Fruit fly (Drosophila melanogaster) whole organism, embryonic: Measurements from ENCODE around the gene Spt6.

ENCODE experiments used
- Asciz ChIP-seq: fragments of 200-800 bp; sonication (Bioruptor generic); optimal IDR thresholded peaks from 2 replicates; lab custom pipeline; 2017; ENCODE audit warnings: missing biosample characterization, mild to moderate bottlenecking, missing genetic modification characterization, missing genetic modification reagents
- CG12071 ChIP-seq: fragments of 200-800 bp; sonication (Bioruptor generic); optimal IDR thresholded peaks from 3 replicates; lab custom pipeline; 2018; ENCODE audit warnings: missing biosample characterization, mild to moderate bottlenecking, missing genetic modification characterization
- CG12391 ChIP-seq: fragments of 200-800 bp; sonication (Bioruptor generic); optimal IDR thresholded peaks from 3 replicates; lab custom pipeline; 2018; ENCODE audit warnings: missing biosample characterization, mild to moderate bottlenecking, missing genetic modification characterization, moderate library complexity
- CG13894 ChIP-seq: fragments of 200-800 bp; sonication (Bioruptor generic); optimal IDR thresholded peaks from 3 replicates; lab custom pipeline; 2018; ENCODE audit warnings: missing biosample characterization, mild to moderate bottlenecking, missing genetic modification characterization, moderate library complexity
- CG14710 ChIP-seq: fragments of 200-800 bp; sonication (Bioruptor generic); optimal IDR thresholded peaks from 3 replicates; lab custom pipeline; 2019; ENCODE audit warnings: missing biosample characterization, mild to moderate bottlenecking, missing genetic modification characterization, moderate library complexity
- CG15479 ChIP-seq: fragments of 200-800 bp; sonication (Bioruptor generic); optimal IDR thresholded peaks from 3 replicates; lab custom pipeline; 2019; ENCODE audit warnings: missing biosample characterization, mild to moderate bottlenecking, missing genetic modification characterization, moderate library complexity
- CG16779 ChIP-seq: fragments of 200-800 bp; sonication (Bioruptor generic); IDR thresholded peaks from 2 replicates; pipeline ENCODE4 v1.3.6; 2022; ENCODE audit warnings: missing biosample characterization, missing genetic modification characterization
- CG1792 ChIP-seq: fragments of 200-800 bp; sonication (Bioruptor generic); optimal IDR thresholded peaks from 2 replicates; lab custom pipeline; 2016; ENCODE audit warnings: missing biosample characterization, missing genetic modification characterization
- CG2202 ChIP-seq: fragments of 200-800 bp; sonication (Bioruptor generic); optimal IDR thresholded peaks from 2 replicates; lab custom pipeline; 2018; ENCODE audit warnings: missing biosample characterization, mild to moderate bottlenecking, missing genetic modification characterization
- CG31388 ChIP-seq: fragments of 200-800 bp; sonication (Bioruptor generic); optimal IDR thresholded peaks from 2 replicates; lab custom pipeline; 2016; ENCODE audit warnings: missing biosample characterization, missing genetic modification characterization
- CG34376 ChIP-seq: fragments of 200-800 bp; sonication (Bioruptor generic); optimal IDR thresholded peaks from 2 replicates; lab custom pipeline; 2018; ENCODE audit warnings: missing biosample characterization, mild to moderate bottlenecking, missing genetic modification characterization
- CG6765 ChIP-seq: fragments of 200-800 bp; sonication (Bioruptor generic); optimal IDR thresholded peaks from 3 replicates; lab custom pipeline; 2017; ENCODE audit warnings: missing biosample characterization, mild to moderate bottlenecking, missing genetic modification characterization
- CG6854 ChIP-seq: fragments of 200-800 bp; sonication (Bioruptor generic); optimal IDR thresholded peaks from 3 replicates; lab custom pipeline; 2017; ENCODE audit warnings: missing biosample characterization, mild to moderate bottlenecking, missing genetic modification characterization
- CG7987 ChIP-seq: fragments of 200-800 bp; sonication (Bioruptor generic); optimal IDR thresholded peaks from 2 replicates; lab custom pipeline; 2018; ENCODE audit warnings: missing biosample characterization, mild to moderate bottlenecking, missing genetic modification characterization, moderate library complexity
- CG8359 ChIP-seq: fragments of 200-800 bp; sonication (Bioruptor generic); optimal IDR thresholded peaks from 2 replicates; lab custom pipeline; 2017; ENCODE audit warnings: missing biosample characterization, mild to moderate bottlenecking, missing genetic modification characterization, borderline replicate concordance
- CG9932 ChIP-seq: fragments of 200-800 bp; sonication (Bioruptor generic); IDR thresholded peaks from 2 replicates; pipeline ENCODE4 v1.3.6; 2022; ENCODE audit warnings: missing biosample characterization, missing genetic modification characterization
- Dbx ChIP-seq: fragments of 200-800 bp; sonication (Bioruptor generic); IDR thresholded peaks from 3 replicates; pipeline ENCODE4 v1.3.6; 2022; ENCODE audit warnings: missing biosample characterization, missing genetic modification characterization
- Dek ChIP-seq: fragments of 200-800 bp; sonication (Bioruptor generic); optimal IDR thresholded peaks from 3 replicates; lab custom pipeline; 2019; ENCODE audit warnings: missing biosample characterization, mild to moderate bottlenecking, missing genetic modification characterization, moderate library complexity
- Dp ChIP-seq: fragments of 200-800 bp; sonication (Bioruptor generic); optimal IDR thresholded peaks from 2 replicates; lab custom pipeline; 2018; ENCODE audit warnings: missing biosample characterization, mild to moderate bottlenecking, missing genetic modification characterization, moderate library complexity
- Dref ChIP-seq: fragments of 200-800 bp; sonication (Bioruptor generic); IDR thresholded peaks from 2 replicates; pipeline ENCODE4 v1.3.6; 2022; ENCODE audit warnings: missing biosample characterization, missing genetic modification characterization
- Fer1 ChIP-seq: fragments of 200-800 bp; sonication (Bioruptor generic); optimal IDR thresholded peaks from 2 replicates; lab custom pipeline; 2017; ENCODE audit warnings: missing biosample characterization, mild to moderate bottlenecking, missing genetic modification characterization
- HmgD ChIP-seq: fragments of 200-800 bp; sonication (Bioruptor generic); optimal IDR thresholded peaks from 3 replicates; lab custom pipeline; 2016; ENCODE audit warnings: missing biosample characterization, missing genetic modification characterization
- MESR4 ChIP-seq: fragments of 200-800 bp; sonication (Bioruptor generic); optimal IDR thresholded peaks from 2 replicates; lab custom pipeline; 2018; ENCODE audit warnings: missing biosample characterization, mild to moderate bottlenecking, missing genetic modification characterization, moderate library complexity
- Max ChIP-seq: fragments of 200-800 bp; sonication (Bioruptor generic); optimal IDR thresholded peaks from 2 replicates; lab custom pipeline; 2016; ENCODE audit warnings: missing biosample characterization, mild to moderate bottlenecking, missing genetic modification characterization
- Sox102F ChIP-seq: fragments of 200-800 bp; sonication (Bioruptor generic); optimal IDR thresholded peaks from 2 replicates; lab custom pipeline; 2018; ENCODE audit warnings: missing biosample characterization, mild to moderate bottlenecking, missing genetic modification characterization, moderate library complexity
- Sry-δ ChIP-seq: fragments of 200-800 bp; sonication (Bioruptor generic); optimal IDR thresholded peaks from 2 replicates; lab custom pipeline; 2016; ENCODE audit warnings: missing biosample characterization, missing genetic modification characterization
- TFAM ChIP-seq: fragments of 200-800 bp; sonication (Bioruptor generic); optimal IDR thresholded peaks from 2 replicates; lab custom pipeline; 2017; ENCODE audit warnings: missing biosample characterization, missing genetic modification characterization, inconsistent platforms
- bbx ChIP-seq: fragments of 200-800 bp; sonication (Bioruptor generic); IDR thresholded peaks from 2 replicates; pipeline ENCODE4 v1.3.6; 2022; ENCODE audit warnings: missing biosample characterization, missing genetic modification characterization; ENCODE audit not compliant: partially characterized antibody
- chn ChIP-seq: fragments of 200-800 bp; sonication (Bioruptor generic); optimal IDR thresholded peaks from 2 replicates; lab custom pipeline; 2016; ENCODE audit warnings: missing biosample characterization, missing genetic modification characterization
- ftz-f1 ChIP-seq: fragments of 200-800 bp; sonication (Bioruptor generic); optimal IDR thresholded peaks from 2 replicates; lab custom pipeline; 2016; ENCODE audit warnings: missing biosample characterization, missing genetic modification characterization
- hb ChIP-seq: fragments of 200-800 bp; sonication (Bioruptor generic); IDR thresholded peaks from 3 replicates; pipeline ENCODE4 v1.3.6; 2022; ENCODE audit warnings: missing biosample characterization, missing genetic modification characterization; ENCODE audit not compliant: partially characterized antibody
- hbn ChIP-seq: fragments of 200-800 bp; sonication (Bioruptor generic); IDR thresholded peaks from 2 replicates; pipeline ENCODE4 v1.3.6; 2022; ENCODE audit warnings: missing biosample characterization, missing genetic modification characterization; ENCODE audit not compliant: partially characterized antibody
- ind ChIP-seq: fragments of 200-800 bp; sonication (Bioruptor generic); optimal IDR thresholded peaks from 3 replicates; lab custom pipeline; 2016; ENCODE audit warnings: missing biosample characterization, missing genetic modification characterization
- jigr1 ChIP-seq: fragments of 200-800 bp; sonication (Bioruptor generic); IDR thresholded peaks from 3 replicates; pipeline ENCODE4 v1.3.6; 2022; ENCODE audit warnings: missing biosample characterization, missing genetic modification characterization
- jumu ChIP-seq: fragments of 200-800 bp; sonication (Bioruptor generic); optimal IDR thresholded peaks from 3 replicates; lab custom pipeline; 2016; ENCODE audit warnings: missing biosample characterization, missing genetic modification characterization
- klu ChIP-seq: fragments of 200-800 bp; sonication (Bioruptor generic); IDR thresholded peaks from 2 replicates; pipeline ENCODE4 v1.3.6; 2022; ENCODE audit warnings: missing biosample characterization, missing genetic modification characterization
- lab ChIP-seq: fragments of 200-800 bp; sonication (Bioruptor generic); optimal IDR thresholded peaks from 3 replicates; lab custom pipeline; 2017; ENCODE audit warnings: missing biosample characterization, missing genetic modification characterization, mild to moderate bottlenecking, moderate library complexity, missing genetic modification reagents
- luna ChIP-seq: fragments of 200-800 bp; sonication (Bioruptor generic); optimal IDR thresholded peaks from 2 replicates; lab custom pipeline; 2016; ENCODE audit warnings: missing biosample characterization, missing genetic modification characterization
- org-1 ChIP-seq: fragments of 200-800 bp; sonication (Bioruptor generic); optimal IDR thresholded peaks from 2 replicates; lab custom pipeline; 2017; ENCODE audit warnings: missing biosample characterization, missing genetic modification characterization
- slou ChIP-seq: fragments of 200-800 bp; sonication (Bioruptor generic); optimal IDR thresholded peaks from 3 replicates; lab custom pipeline; 2016; ENCODE audit warnings: missing biosample characterization, missing genetic modification characterization
- so ChIP-seq: fragments of 200-800 bp; sonication (Bioruptor generic); IDR thresholded peaks from 3 replicates; pipeline ENCODE4 v1.3.6; 2022; ENCODE audit warnings: missing biosample characterization, missing genetic modification characterization
- tgo ChIP-seq: fragments of 200-800 bp; sonication (Bioruptor generic); IDR thresholded peaks from 3 replicates; pipeline ENCODE4 v1.3.6; 2022; ENCODE audit warnings: missing biosample characterization, missing genetic modification characterization
- tio ChIP-seq: fragments of 200-800 bp; sonication (Bioruptor generic); optimal IDR thresholded peaks from 2 replicates; lab custom pipeline; 2017; ENCODE audit warnings: missing biosample characterization, missing genetic modification characterization, inconsistent platforms
- trem ChIP-seq: fragments of 200-800 bp; optimal IDR thresholded peaks from 3 replicates; lab custom pipeline; 2019; ENCODE audit warnings: missing biosample characterization, mild to moderate bottlenecking, missing genetic modification characterization, moderate library complexity
- wor ChIP-seq: fragments of 200-800 bp; sonication (Bioruptor generic); IDR thresholded peaks from 2 replicates; pipeline ENCODE4 v1.3.6; 2022; ENCODE audit warnings: missing biosample characterization, missing genetic modification characterization
- z ChIP-seq: fragments of 200-800 bp; sonication (Bioruptor generic); IDR thresholded peaks from 3 replicates; pipeline ENCODE4 v1.3.6; 2022; ENCODE audit warnings: missing biosample characterization, missing genetic modification characterization
- zfh2 ChIP-seq: fragments of 200-800 bp; sonication (Bioruptor generic); optimal IDR thresholded peaks from 2 replicates; lab custom pipeline; 2016; ENCODE audit warnings: missing biosample characterization, missing genetic modification characterization

Spt6 gene

DNA sequence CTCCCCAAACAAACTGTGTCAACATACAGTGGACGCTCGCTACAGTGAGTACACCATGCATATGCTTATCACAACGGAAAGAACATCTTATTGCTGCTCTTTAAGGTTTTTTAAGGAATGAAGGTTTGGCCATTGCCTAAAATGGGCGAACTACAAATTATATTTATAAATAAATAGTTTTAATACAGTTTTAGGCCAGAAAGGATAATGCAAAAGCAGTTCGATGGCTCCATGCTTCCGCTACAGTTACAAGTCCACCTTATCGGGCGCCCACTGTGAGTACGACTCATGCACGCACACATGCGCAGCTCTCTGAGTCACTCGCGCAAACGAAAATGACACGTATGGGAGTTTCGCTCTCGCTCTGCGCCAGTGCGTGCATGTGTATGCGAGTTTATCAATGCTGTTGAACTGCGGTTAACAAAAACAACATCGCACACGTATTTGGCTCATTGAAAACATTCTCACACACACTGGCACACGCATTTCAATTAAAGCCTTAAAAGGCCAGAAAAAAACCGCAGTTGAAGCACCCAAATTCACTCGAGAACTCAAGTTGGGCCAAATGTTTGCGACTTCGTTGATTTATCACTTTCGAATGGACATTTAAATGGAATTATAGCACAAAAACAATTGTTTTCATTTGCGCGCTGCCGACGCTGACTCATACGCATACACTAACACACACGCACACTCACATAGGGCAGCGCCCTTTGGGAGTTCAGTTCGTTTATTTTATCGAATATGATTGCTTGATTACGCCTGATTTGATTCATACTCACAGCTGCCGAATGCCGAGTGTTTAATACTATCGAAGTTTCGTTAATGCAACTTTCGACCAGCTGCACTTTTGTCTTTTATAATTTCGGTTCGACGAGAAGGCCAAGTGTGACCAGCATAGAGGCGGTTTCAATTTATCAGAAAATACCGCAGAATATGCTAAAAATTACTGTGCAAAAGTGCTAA, 43.1 kb upstream of the Spt6 start, which contains the start of gene sqh (continued):
- TF ChIP-seq CG6765 (GFP tag; lab: Kevin White, UChicago) (peak; percentile 75), Max (GFP tag; lab: Kevin White, UChicago) (peak; percentile 71), wor (GFP tag; lab: Robert Waterston, UW) (peak; percentile 81), CG7987 (GFP tag; lab: Kevin White, UChicago) (peak; percentile 66), CG14710 (tag; lab: Kevin White, UChicago) (peak; percentile 71), bbx (GFP tag; lab: Robert Waterston, UW) (no peak), CG12391 (tag; lab: Kevin White, UChicago) (peak; percentile 90), jumu (GFP tag; lab: Kevin White, UChicago) (no peak), CG8359 (GFP tag; lab: Kevin White, UChicago) (peak; percentile 79), slou (GFP tag; lab: Kevin White, UChicago) (peak; percentile 72), CG6854 (GFP tag; lab: Kevin White, UChicago) (peak; percentile 76), Sox102F (GFP tag; lab: Kevin White, UChicago) (peak; percentile 86), klu (GFP tag; lab: Robert Waterston, UW) (peak; percentile 82), CG13894 (peak; percentile 83), so (GFP tag; lab: Robert Waterston, UW) (peak; percentile 87; the same call in 1 of the 3 replicates), TFAM (GFP tag; lab: Kevin White, UChicago) (no peak), CG12071 (peak; percentile 62), CG31388 (peak; percentile 72)

DNA sequence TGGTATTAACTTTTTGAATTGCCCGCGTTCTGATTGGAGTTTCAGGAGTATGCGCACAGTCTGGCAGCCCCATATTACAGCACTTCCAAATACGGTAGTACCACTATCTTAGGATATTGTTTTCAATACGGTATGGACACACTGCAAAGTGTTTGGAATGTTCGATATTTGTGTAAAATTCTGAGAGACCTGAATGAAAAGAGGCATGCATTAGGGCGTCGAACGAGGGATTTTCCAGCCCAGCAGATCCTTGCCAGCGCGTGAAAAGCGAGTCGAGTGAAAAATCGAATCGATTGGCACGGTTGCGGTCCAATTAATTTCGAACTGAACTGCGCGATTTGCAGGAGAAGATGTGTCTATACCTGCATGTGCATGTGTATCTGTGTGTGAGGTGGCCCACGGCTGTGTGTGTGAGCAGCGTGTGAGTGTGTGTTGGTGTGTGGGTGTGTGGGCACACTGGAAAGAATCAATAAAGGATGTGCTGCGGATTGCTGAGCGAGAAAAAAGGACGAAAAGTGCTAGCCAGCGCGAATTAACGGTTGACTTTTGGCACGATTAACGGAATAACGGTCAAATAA, 42.0 kb upstream of the Spt6 start, which contains the start of gene dtn:
TSS of gene dtn (plus strand) at position 176 of the 578 bp plus-strand sequence.
- peak; percentile 3 for TF ChIP-seq CG34376
- TF ChIP-seq Dbx = no peak
- TF ChIP-seq tio = no peak
- TF ChIP-seq CG7987 (GFP tag; lab: Kevin White, UChicago) = no peak
- TF ChIP-seq MESR4 = peak; percentile 95
- TF ChIP-seq CG9932 (GFP tag; lab: Robert Waterston, UW) = no peak
- TF ChIP-seq hbn (GFP tag; lab: Robert Waterston, UW) = peak; percentile 38; the same call in 1 of the 2 replicates
- no peak for TF ChIP-seq CG15479
- TF ChIP-seq org-1 = no peak
- peak; percentile 28 for TF ChIP-seq Sry-δ
- no peak for TF ChIP-seq z
- no peak for TF ChIP-seq CG16779
- TF ChIP-seq luna = no peak
- TF ChIP-seq Fer1 (GFP tag; lab: Kevin White, UChicago) = peak; percentile 33
- no peak for TF ChIP-seq zfh2 (GFP tag; lab: Kevin White, UChicago)
- no peak for TF ChIP-seq CG1792
- no peak for TF ChIP-seq ftz-f1 (GFP tag; lab: Kevin White, UChicago)
- no peak for TF ChIP-seq ind (GFP tag; lab: Kevin White, UChicago)
- TF ChIP-seq hb (GFP tag; lab: Robert Waterston, UW) = no peak
- no peak for TF ChIP-seq Asciz (GFP tag; lab: Kevin White, UChicago)
- no peak for TF ChIP-seq jigr1 (GFP tag; lab: Robert Waterston, UW)
- no peak for TF ChIP-seq CG2202 (tag; lab: Kevin White, UChicago)
- TF ChIP-seq Dek (tag; lab: Kevin White, UChicago) = no peak
- no peak for TF ChIP-seq HmgD (GFP tag; lab: Kevin White, UChicago)
- peak; percentile 37 for TF ChIP-seq Dref
- peak; percentile 86 for TF ChIP-seq trem (tag; lab: Kevin White, UChicago)
- no peak for TF ChIP-seq chn (GFP tag; lab: Kevin White, UChicago)
- peak; percentile 82 for TF ChIP-seq Dp (GFP tag; lab: Kevin White, UChicago)
- no peak for TF ChIP-seq lab (GFP tag; lab: Kevin White, UChicago)
- TF ChIP-seq tgo (GFP tag; lab: Robert Waterston, UW) = no peak
